Fruit fly (Drosophila melanogaster): Measurements from ENCODE around the gene Tsp26A.

Gene Tsp26A

DNA sequence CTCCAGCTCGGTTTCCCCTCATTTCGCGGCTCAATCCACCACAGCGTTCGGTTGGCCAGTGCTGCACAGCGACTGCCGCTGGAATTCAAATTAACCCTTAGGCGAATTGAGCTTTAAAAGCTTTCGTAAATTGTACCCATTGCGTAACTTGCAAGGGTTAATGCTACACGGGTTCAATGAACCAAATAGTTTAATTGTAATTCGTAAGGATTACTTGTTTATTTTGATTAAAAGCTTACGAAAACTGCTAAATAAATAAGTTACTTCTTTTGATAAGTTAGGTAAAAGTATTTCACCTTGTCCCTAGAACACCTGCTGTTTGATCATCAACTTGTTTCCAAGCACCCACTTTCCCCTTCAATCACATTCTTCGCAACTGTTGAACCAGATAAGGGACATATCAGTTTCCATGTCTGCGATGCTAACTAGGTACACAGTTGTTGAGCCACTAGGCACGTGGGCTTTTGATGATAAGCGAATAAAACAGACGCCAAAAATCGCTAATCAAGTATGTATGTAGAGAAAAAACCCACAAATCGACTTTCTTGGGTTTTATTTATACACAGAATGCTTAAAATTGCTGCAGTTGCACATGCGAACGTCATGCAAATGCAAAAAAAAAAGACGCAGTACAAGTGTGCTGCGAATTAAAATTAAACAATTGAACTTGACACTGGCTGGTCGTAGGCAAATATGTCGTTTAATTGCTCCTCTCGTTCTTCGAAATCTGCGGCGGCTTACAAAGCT lies 46.1 kb downstream of the Tsp26A start, which contains the start of gene Pfas (continued):
- TF ChIP-seq CG11093 (GFP tag; IDR thresholded peaks at IDR 0.05) (no peak), CG10321 (GFP tag; IDR thresholded peaks at IDR 0.05) (no peak), CG8281 (tag; optimal IDR thresholded peaks at IDR 0.05) (no peak), tx (GFP tag; optimal IDR thresholded peaks at IDR 0.05) (peak; percentile 47), CHES-1-like (GFP tag; optimal IDR thresholded peaks at IDR 0.05) (peak; percentile 72), chm (GFP tag; IDR thresholded peaks at IDR 0.05) (peak; percentile 38; the same call in 1 of the 2 replicates), ewg (GFP tag; optimal IDR thresholded peaks at IDR 0.05) (peak; percentile 6), kah (GFP tag; optimal IDR thresholded peaks at IDR 0.05) (no peak), ranshi (GFP tag; IDR thresholded peaks at IDR 0.05) (peak; percentile 64), Hey (tag; optimal IDR thresholded peaks at IDR 0.05) (peak; percentile 35), crp (GFP tag; optimal IDR thresholded peaks at IDR 0.05) (peak in 1 of 2 experiments; percentile 19), CG4360 (GFP tag; IDR thresholded peaks at IDR 0.05) (no peak), CG7372 (GFP tag; IDR thresholded peaks at IDR 0.05) (0 out of 2 replicates have a peak, but pooled peaks have one; percentile 26), sqz (GFP tag; optimal IDR thresholded peaks at IDR 0.05) (no peak), D (optimal IDR thresholded peaks at IDR 0.05) (no peak), D (GFP tag; optimal IDR thresholded peaks at IDR 0.05) (no peak), gem (tag; optimal IDR thresholded peaks at IDR 0.05) (no peak), cwo (GFP tag; optimal IDR thresholded peaks at IDR 0.05) (peak; percentile 81), Nf-YC (tag; optimal IDR thresholded peaks at IDR 0.05) (peak; percentile 76), CG18476 (GFP tag; optimal IDR thresholded peaks at IDR 0.05) (no peak), HLH54F (GFP tag; optimal IDR thresholded peaks at IDR 0.05) (peak; percentile 72), CG31365 (tag; optimal IDR thresholded peaks at IDR 0.05) (peak; percentile 55), CG17912 (GFP tag; optimal IDR thresholded peaks at IDR 0.05) (peak; percentile 6), Hsf (GFP tag; optimal IDR thresholded peaks at IDR 0.05) (peak; percentile 45), lilli (GFP tag; optimal IDR thresholded peaks at IDR 0.05) (peak; percentile 81), klu (GFP tag; IDR thresholded peaks at IDR 0.05) (no peak), grau (tag; optimal IDR thresholded peaks at IDR 0.05) (peak; percentile 63), danr (GFP tag; IDR thresholded peaks at IDR 0.05) (no peak), CG14860 (GFP tag; IDR thresholded peaks at IDR 0.05; ENCODE audit: partially characterized antibody) (no peak), CG16815 (GFP tag; optimal IDR thresholded peaks at IDR 0.05) (no peak), CG2678 (tag; optimal IDR thresholded peaks at IDR 0.05) (peak; percentile 80), CG32532 (GFP tag; IDR thresholded peaks at IDR 0.05) (peak; percentile 77), chinmo (GFP tag; IDR thresholded peaks at IDR 0.05; ENCODE audit: partially characterized antibody) (no peak), CG34422 (GFP tag; IDR thresholded peaks at IDR 0.05) (no peak), Kr (GFP tag; optimal IDR thresholded peaks at IDR 0.05) (no peak), CrebB (tag; optimal IDR thresholded peaks at IDR 0.05) (peak; percentile 66), amos (GFP tag; IDR thresholded peaks at IDR 0.05; ENCODE audit: partially characterized antibody) (peak; percentile 39; the same call in 1 of the 2 replicates), nom (GFP tag; optimal IDR thresholded peaks at IDR 0.05) (no peak), Mes4 (GFP tag; optimal IDR thresholded peaks at IDR 0.05) (no peak), ind (GFP tag; optimal IDR thresholded peaks at IDR 0.05) (peak; percentile 55), CG3847 (GFP tag; IDR thresholded peaks at IDR 0.05) (peak; percentile 63), CG4730 (GFP tag; IDR thresholded peaks at IDR 0.05) (no peak), org-1 (GFP tag; optimal IDR thresholded peaks at IDR 0.05) (peak; percentile 25), gro (GFP tag; optimal IDR thresholded peaks at IDR 0.05) (peak; percentile 84), CG8924 (tag; optimal IDR thresholded peaks at IDR 0.05) (peak; percentile 36), Rfx (GFP tag; IDR thresholded peaks at IDR 0.05) (peak; percentile 77), HHEX (GFP tag; optimal IDR thresholded peaks at IDR 0.05) (peak; percentile 27), CG2129 (GFP tag; IDR thresholded peaks at IDR 0.05; ENCODE audit: partially characterized antibody) (no peak), unc-4 (GFP tag; IDR thresholded peaks at IDR 0.05; ENCODE audit: partially characterized antibody) (no peak)
